Fruit fly (Drosophila melanogaster): ENCODE results near the gene CG11999.

CG11999 gene

DNA sequence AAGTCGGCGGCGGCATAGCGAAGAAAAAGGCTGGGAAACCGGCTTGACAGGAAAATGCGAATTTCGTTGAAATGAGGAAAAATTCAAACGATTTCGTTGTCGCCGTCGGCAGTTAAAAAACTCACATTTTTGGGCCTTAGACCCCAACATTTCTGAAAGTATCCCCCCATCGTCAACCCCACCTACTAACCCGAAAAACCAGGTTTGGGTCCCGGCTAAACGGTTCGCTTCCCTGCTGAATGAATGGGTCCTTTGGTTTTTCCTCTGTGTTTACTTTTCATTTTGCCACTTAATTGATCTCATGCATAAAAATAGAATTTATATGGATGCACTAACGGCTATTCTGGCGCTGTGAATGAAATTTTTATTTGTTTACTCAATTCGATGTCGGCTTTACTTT lies 28.4 kb downstream of the CG11999 start:
- no peak for TF ChIP-seq CG17801 (GFP tag; optimal IDR thresholded peaks at IDR 0.05; ENCODE audit: partially characterized antibody)

DNA sequence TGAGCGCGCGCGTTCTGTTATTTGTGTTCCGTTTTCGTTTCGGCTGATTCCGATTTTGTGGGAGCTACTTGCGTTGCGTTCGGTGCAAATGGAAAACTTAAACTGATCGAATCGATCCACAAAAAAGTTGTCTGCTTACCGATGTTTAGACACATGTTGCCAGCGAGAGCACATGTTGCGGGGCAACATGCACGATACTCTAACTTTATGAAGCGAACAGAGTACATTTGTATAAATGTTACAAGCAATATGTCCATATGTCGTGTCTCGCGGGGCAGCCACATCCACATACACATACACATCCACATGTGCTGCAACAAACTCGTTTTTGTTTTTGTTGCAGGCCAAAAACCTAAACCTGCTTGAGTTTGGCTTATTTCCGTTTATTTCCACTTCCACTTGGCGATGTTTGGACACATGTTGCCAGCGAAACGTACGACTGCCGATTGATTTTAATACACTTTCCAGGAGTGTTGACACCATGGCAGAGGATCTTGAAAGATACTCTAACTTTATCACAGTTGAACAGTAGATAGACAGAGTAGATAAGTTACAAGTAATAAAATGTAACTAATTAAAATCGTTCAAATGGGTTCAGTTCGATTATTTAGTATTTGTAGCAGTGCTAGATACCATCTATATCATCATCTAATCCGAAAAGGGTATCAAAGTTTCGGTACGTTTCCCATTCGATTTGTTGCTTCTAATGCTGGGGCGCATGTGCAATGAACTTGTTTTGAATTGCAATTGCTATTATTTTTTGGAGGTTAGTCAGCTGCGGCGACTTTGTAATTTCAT lies 30.6 kb downstream of the CG11999 start:
- TF ChIP-seq CG17801 (GFP tag; optimal IDR thresholded peaks at IDR 0.05; ENCODE audit: partially characterized antibody), result peak; percentile 66

DNA sequence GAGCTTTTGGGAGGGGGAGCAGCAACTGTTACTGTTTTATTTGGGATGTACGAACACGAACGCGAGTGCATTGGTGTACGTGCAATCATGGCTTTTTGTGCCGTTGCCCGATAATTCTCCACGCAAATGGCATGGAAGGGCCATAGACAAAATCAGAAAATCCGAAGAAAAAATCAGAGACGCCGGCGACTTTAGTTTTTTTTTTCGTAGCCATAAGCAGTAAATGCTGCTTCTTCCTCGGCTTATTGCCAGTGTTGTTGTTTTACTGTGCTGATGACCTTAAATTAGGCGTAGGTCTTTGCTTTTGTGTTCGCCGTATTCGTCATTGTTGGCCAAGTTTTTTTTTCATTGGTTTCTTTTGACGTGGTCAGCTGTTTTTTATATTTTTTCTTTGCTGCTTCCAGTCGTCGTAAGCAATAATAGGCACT lies 32.4 kb downstream of the CG11999 start:
- peak; percentile 49 for TF ChIP-seq CG17801 (GFP tag; optimal IDR thresholded peaks at IDR 0.05; ENCODE audit: partially characterized antibody)

DNA sequence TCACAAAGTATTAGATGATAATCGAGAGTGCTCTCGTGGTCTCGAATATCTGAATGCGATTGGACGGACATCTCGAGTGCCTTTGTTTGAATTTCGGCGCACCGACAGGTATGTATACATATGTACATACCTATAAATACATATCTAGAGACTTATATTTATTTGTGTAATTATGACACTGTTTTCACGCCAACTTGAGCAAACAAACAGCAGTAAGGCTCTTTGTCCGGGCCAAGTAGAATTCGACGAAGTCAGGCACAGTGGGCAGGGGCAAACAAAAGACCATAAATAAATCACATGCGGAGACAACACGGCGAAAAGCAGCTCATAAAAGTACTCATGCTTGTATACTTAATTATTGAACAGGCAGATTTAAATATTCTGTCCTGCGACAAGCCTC lies 33.9 kb downstream of the CG11999 start:
- no peak for TF ChIP-seq CG17801 (GFP tag; optimal IDR thresholded peaks at IDR 0.05; ENCODE audit: partially characterized antibody)

DNA sequence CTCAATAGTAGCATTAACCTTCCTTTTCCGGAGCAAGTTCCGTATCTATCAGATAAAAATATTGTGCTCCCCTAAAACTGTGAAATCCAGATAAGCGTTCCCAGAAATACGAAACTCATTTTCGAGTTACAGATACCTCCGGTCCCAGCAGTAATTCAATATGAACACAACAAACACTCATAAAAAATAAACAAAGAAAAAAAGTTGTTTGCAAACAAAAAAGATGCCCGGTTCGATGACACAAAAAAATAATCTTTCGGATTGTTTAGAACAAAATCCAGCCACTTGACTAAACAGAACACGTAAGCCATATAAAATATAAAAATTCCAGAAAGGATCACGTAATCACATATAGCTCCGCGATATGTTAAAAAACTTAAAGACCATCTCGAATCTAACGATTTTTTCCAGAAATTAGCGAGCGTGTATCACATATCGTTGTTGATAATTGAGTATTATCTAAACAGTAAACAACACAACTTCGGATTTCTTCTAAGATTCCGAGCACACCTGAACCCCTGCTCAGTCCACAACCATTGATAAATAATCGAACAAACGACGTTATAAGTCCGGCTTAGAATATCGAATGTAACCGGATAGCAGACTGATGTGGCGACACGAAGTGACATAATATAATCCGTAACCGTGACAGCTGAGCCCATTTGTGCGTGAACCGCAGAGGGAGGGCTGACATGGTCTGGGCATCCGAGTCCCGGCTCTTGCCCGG lies 35.3 kb downstream of the CG11999 start:
- no peak for TF ChIP-seq CG17801 (GFP tag; optimal IDR thresholded peaks at IDR 0.05; ENCODE audit: partially characterized antibody)

DNA sequence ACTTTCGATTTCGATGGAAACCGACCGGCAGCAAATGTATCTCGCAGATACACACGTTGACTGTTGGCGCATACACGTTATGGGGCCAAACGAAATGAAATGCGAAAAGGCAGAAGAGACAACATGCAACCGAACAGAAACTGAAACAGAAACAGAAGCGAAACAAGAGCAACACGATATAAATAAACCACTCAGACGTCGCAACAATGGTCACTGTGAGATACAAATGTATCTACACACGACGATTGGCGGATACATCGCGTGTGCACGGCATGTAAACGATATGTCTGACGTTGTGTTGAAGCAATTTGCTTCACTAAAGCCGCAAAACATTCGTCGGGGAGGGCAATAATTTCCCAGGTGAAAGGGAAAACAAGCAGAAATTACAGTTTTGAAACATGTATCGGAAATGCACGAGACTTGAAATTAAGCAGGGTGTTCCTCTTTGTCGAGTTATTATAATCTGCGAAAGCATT lies 36.9 kb downstream of the CG11999 start:
- peak; percentile 27 for TF ChIP-seq CG17801 (GFP tag; optimal IDR thresholded peaks at IDR 0.05; ENCODE audit: partially characterized antibody)

DNA sequence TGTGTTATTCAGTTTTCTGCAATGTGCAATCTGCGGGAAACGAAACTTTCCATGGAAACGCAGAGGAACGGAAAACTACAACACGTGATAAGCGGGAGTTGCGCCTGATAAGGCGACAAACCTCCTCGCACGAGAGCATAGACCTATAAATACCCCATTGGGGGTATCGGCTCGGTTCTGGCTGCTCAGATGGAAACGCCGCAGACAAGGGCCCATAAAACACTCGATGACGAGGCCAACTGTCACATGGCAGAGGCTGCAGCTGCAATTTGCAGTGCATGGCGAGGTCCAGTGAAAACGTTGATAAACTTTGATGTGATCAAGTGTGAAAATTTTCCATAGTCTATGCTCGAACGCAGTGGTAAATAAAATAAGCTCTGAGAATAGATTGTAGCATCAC lies 37.8 kb downstream of the CG11999 start:
- no peak for TF ChIP-seq CG17801 (GFP tag; optimal IDR thresholded peaks at IDR 0.05; ENCODE audit: partially characterized antibody)

DNA sequence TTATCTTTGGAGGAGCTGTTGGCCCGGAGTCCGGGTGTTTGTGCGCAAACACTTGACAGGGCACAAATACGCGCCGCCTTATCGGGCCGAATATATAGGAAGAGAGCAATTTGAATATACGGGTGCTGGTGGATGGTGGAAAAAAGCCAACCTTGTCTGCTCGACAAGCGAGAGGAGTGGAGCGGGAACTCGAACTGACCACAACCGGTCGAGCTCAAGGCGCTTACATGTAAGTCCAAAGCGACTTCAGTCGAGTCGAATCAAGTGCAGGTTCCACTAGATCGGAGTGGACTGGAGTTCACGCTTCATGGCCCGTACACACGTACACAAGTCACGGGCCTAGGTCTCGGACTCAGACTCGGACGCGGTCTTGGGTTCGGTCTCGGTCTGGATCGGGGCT lies 38.7 kb downstream of the CG11999 start:
- no peak for TF ChIP-seq CG17801 (GFP tag; optimal IDR thresholded peaks at IDR 0.05; ENCODE audit: partially characterized antibody)

DNA sequence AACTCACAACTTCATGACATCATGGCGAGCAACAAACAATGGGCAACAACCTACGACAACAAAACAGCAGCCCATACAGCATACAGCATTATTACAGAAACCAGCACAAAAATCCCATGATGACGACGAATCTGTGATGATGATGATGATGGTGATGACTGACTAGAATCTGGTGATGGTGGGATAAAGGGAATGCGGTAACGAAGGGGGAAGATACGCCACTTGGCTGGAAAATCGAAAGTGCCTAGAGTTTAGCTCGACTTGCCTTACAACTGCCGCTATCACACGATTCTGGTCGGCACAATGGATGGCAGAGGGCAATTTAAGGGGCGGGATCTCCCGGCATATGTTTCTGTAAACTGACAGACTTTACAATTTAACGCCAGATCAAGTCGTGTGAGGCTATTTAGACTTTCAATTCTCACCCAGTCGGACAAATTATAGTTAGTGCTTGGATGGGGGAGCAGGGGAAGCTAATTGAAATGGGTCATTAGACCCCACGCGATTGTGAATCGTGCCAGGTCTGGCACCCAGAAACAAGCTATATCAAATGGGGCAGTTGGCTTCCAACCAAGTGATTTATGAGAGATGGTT lies 39.4 kb downstream of the CG11999 start:
- TF ChIP-seq CG17801 (GFP tag; optimal IDR thresholded peaks at IDR 0.05; ENCODE audit: partially characterized antibody), result no peak

DNA sequence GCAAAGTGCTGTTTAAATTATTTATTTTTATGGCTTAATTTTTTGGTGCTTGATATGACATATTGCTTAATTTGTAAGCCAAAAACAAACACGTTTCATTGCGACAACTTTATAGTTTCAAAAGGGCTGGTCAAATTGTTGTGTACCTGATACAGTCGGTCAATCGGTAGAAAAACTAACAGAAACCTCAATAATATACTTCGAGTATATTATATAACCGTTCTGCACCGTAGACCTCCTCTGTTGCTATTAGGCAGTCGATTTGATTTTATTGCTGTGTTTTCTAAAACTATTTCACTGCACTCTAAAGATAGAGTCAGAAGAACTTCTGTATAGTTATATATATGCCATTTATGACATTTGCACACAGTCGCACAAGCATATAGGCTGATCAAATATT lies 44.3 kb downstream of the CG11999 start:
- TF ChIP-seq CG17801 (GFP tag; optimal IDR thresholded peaks at IDR 0.05; ENCODE audit: partially characterized antibody), result no peak

DNA sequence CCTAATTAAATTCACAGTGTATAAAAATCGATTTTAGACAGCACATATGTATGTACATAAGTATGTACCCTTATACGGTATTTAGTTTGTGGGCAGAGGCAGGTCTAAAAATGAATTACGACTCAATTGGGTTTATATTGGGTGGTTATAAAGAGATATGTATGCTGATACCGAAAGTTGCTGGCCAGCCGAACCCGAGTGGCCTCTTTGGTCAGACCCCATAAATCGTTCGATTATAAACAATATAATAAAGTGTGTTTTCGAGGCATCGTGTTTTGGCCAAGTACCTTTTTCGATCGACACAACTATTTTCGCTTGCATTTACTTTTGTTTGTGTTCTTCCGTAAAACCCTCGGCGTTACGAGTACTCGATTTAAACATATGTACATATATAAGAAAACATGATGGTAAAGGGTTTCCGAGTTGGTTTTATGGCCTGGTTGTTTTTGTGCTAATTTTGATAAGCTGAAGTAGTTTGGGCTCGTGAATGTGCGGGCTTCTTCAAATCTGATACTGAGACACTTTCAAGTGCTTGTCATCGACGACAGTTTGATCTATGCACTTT lies 45.2 kb downstream of the CG11999 start:
- TF ChIP-seq CG17801 (GFP tag; optimal IDR thresholded peaks at IDR 0.05; ENCODE audit: partially characterized antibody), result no peak

DNA sequence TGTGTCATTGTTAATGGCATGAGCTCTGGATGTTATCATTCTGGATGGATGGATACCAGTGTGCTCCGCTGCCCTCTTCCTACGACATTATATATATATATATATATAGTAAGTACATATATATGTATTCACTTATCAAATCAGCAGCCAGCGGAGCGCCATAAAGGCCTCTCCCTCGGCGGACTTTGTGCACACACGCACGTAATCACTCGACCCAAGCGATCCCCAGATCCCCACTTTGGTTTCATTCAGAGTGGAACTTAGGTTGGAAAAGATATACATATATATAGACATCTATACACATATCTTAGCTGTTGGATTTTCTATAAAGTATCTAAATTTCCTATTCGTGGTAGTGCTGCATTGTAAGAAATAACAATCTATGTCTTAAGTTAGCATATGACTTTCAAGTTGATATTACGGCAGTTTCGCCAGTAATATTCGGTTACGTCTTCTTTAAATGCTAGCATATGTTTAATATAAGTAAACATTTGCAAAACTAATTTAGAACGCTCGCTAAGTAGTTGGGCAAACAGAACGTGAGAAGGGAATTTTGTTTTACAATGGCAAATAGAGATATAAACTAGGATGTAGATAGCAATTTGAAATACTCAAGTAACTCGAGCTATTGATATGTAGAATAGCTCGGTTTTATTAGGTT lies 46.3 kb downstream of the CG11999 start:
- TF ChIP-seq CG17801 (GFP tag; optimal IDR thresholded peaks at IDR 0.05; ENCODE audit: partially characterized antibody), result no peak

DNA sequence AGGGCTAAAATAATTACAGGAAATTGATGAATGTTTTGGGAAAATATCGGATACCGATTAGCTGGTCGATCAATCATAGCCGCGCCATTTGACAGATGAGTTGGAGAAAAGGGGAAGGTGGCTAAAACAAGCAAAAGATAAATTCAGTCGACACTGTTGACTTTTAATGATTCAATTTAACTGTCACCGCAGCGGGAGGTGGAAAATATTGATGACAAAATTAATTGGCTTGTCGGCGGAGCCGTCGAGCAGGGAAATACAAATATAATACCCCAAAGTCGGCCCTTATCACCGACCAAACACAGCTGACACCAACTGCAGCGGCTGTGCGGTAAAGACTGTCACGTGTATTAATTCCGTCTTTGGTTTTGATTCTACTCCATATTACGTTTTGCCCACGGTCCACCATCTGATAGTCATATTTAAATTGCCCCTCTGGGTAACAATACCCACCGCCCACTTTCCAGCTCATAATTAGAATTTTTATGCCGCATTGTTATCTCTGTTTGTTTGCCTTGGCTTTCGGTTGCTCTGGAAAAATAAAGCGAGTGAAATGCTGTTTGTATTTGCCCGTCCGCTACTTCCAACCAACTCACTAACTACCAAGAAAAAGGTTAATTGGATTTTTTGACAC lies 48.6 kb downstream of the CG11999 start:
- no peak for TF ChIP-seq CG17801 (GFP tag; optimal IDR thresholded peaks at IDR 0.05; ENCODE audit: partially characterized antibody)
